Fruit fly (Drosophila melanogaster) whole organism, pupa: ENCODE data around the gene CG33230.

Source experiments
- CG14655 ChIP-seq: fragments of 200-800 bp; sonication (Bioruptor generic); optimal IDR thresholded peaks from 3 replicates; lab custom pipeline; 2017; ENCODE audit warnings: mild to moderate bottlenecking, missing biosample characterization, missing genetic modification reagents, missing genetic modification characterization
- CG4496 ChIP-seq: fragments of 200-800 bp; sonication (Bioruptor generic); IDR thresholded peaks from 3 replicates; pipeline ENCODE4 v1.3.6; 2022; ENCODE audit warnings: missing biosample characterization, missing genetic modification characterization
- EcR ChIP-seq: fragments of 200-800 bp; sonication (Bioruptor generic); optimal IDR thresholded peaks from 3 replicates; lab custom pipeline; 2019; ENCODE audit warnings: missing biosample characterization, missing genetic modification characterization, mild to moderate bottlenecking, moderate library complexity, missing genetic modification reagents
- Pif1B ChIP-seq: fragments of 200-800 bp; sonication (Bioruptor generic); optimal IDR thresholded peaks from 3 replicates; lab custom pipeline; 2016; ENCODE audit warnings: missing biosample characterization, missing genetic modification characterization
- Snoo ChIP-seq: fragments of 200-800 bp; sonication (Bioruptor generic); optimal IDR thresholded peaks from 3 replicates; lab custom pipeline; 2017; ENCODE audit warnings: missing biosample characterization, mild to moderate bottlenecking, missing genetic modification characterization, inconsistent platforms

- TF ChIP-seq CG4496 (GFP tag; lab: Robert Waterston, UW) (no peak), Snoo (no peak), EcR (no peak), CG14655 (GFP tag; lab: Kevin White, UChicago) (no peak), Pif1B (no peak)
These were observed 46.7 kb downstream of the CG33230 start, which contains the start of the genes Srrm234 and CG7974 for dm6 chr3L:1664876-1665275.
